Worm (Caenorhabditis elegans) whole organism, L2 larva: Measurements from ENCODE around the gene W10G11.1.

ENCODE experiments used
- F13H6.1 ChIP-seq: sonication (generic microtip); optimal IDR thresholded peaks from 2 replicates; lab custom pipeline; 2016; ENCODE audit warnings: missing genetic modification characterization, missing compliant biosample characterization
- Y55F3AM.14 ChIP-seq: fragments of 200-800 bp; sonication (Bioruptor generic); optimal IDR thresholded peaks from 2 replicates; lab custom pipeline; 2018; ENCODE audit warnings: mild to moderate bottlenecking, missing genetic modification characterization, missing compliant biosample characterization
- aly-2 ChIP-seq: fragments of 150-350 bp; optimal IDR thresholded peaks from 2 replicates; lab custom pipeline; 2014; ENCODE audit warnings: missing biosample characterization, missing genetic modification characterization
- ama-1 ChIP-seq: fragments of 150-350 bp; optimal IDR thresholded peaks from 2 replicates; lab custom pipeline; 2018; ENCODE audit warnings: inconsistent platforms
- ceh-82 ChIP-seq: fragments of 150-350 bp; optimal IDR thresholded peaks from 2 replicates; lab custom pipeline; 2014; ENCODE audit warnings: missing biosample characterization, missing genetic modification characterization
- egl-27 ChIP-seq: sonication (generic microtip); optimal IDR thresholded peaks from 3 replicates; lab custom pipeline; 2017; ENCODE audit warnings: missing biosample characterization, missing genetic modification reagents, missing genetic modification characterization
- elt-3 ChIP-seq: sonication (generic microtip); optimal IDR thresholded peaks from 2 replicates; lab custom pipeline; 2017; ENCODE audit warnings: missing biosample characterization, missing genetic modification characterization
- lsy-2 ChIP-seq, 2 experiments: fragments of 150-350 bp in 1 of 2; sonication (generic microtip) in 1 of 2; optimal IDR thresholded peaks; 2 replicates each; lab custom pipeline; 2014 to 2017; ENCODE audit warnings: missing biosample characterization in 2 of 2, missing genetic modification characterization in 2 of 2
- mab-5 ChIP-seq: fragments of 150-350 bp; optimal IDR thresholded peaks from 2 replicates; lab custom pipeline; 2014; ENCODE audit warnings: missing biosample characterization, missing genetic modification characterization
- nhr-10 ChIP-seq: sonication (generic microtip); optimal IDR thresholded peaks from 2 replicates; lab custom pipeline; 2017; ENCODE audit warnings: missing biosample characterization, missing genetic modification characterization
- skn-1 ChIP-seq: sonication (generic microtip); optimal IDR thresholded peaks from 2 replicates; lab custom pipeline; 2017; ENCODE audit warnings: missing biosample characterization, missing genetic modification characterization
- snpc-4 ChIP-seq: fragments of 150-350 bp; optimal IDR thresholded peaks from 2 replicates; lab custom pipeline; 2014; ENCODE audit warnings: missing biosample characterization, missing genetic modification characterization
- unc-62 ChIP-seq: fragments of 150-350 bp; optimal IDR thresholded peaks from 2 replicates; lab custom pipeline; 2014; ENCODE audit warnings: missing biosample characterization, missing genetic modification reagents, missing genetic modification characterization

DNA sequence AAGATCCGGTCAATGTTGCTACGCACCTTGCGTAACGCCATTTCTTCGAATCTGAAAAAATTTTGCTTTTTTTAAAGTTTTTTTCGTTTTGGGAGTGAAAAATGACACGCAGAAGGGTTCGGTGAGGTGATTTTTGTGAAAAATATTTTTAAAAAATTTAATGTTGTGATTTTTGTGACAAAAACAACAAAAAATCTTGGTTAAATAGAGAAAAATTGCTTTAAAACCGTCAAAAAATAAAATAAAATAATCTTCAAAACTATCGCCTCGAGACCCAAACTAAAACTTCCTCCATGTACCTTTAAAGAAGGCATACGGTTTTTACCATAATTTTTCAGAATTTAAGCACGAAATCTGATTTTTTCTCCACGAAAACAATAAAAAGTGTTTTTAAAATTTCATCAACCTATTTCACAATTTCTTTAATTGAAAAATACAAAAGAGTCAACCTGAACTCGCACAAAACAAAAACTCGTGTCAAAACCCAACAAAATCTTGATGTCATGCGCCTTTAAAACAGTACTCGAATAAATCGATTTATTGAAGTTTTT lies 14.0 kb downstream of the W10G11.1 start, which contains the start of gene apd-3:
- TF ChIP-seq ama-1 (lab: Kevin White, UChicago), result no peak
- no peak for TF ChIP-seq Y55F3AM.14
- TF ChIP-seq aly-2 (tag; lab: Kevin White, UChicago), result no peak
- TF ChIP-seq nhr-10, result no peak
- no peak for TF ChIP-seq snpc-4
- no peak for TF ChIP-seq lsy-2 (tag; optimal IDR thresholded peaks at IDR 0.05; lab: Kevin White, UChicago)
- TF ChIP-seq skn-1, result no peak
- TF ChIP-seq unc-62 (GFP tag; lab: Kevin White, UChicago), result no peak
- no peak for TF ChIP-seq mab-5 (tag; lab: Kevin White, UChicago)
- TF ChIP-seq elt-3 (tag; lab: Kevin White, UChicago), result no peak
- no peak for TF ChIP-seq ceh-82 (tag; lab: Kevin White, UChicago)
- TF ChIP-seq egl-27 (tag; lab: Kevin White, UChicago), result no peak
- no peak for TF ChIP-seq F13H6.1 (tag; lab: Kevin White, UChicago)
